Fruit fly (Drosophila melanogaster): ENCODE measurements around the gene BigH1.

The BigH1 gene

dm6 chr3R:14706860-14707259 is 43.6 kb downstream of the BigH1 start (continued):
- TF ChIP-seq abd-A (tag; optimal IDR thresholded peaks at IDR 0.05) (no peak), sob (GFP tag; IDR thresholded peaks at IDR 0.05) (peak; percentile 72), ATbp (GFP tag; optimal IDR thresholded peaks at IDR 0.05) (no peak), CG13624 (GFP tag; optimal IDR thresholded peaks at IDR 0.05) (peak; percentile 53), CG12769 (tag; optimal IDR thresholded peaks at IDR 0.05) (peak; percentile 80), CoRest (tag; optimal IDR thresholded peaks at IDR 0.05) (peak; percentile 54), Nf-YC (tag; optimal IDR thresholded peaks at IDR 0.05) (no peak), ato (GFP tag; IDR thresholded peaks at IDR 0.05; ENCODE audit: partially characterized antibody) (peak; percentile 52; the same call in 1 of the 2 replicates), HLH3B (GFP tag; IDR thresholded peaks at IDR 0.05) (peak; percentile 72), unpg (GFP tag; optimal IDR thresholded peaks at IDR 0.05) (peak; percentile 50), danr (GFP tag; IDR thresholded peaks at IDR 0.05) (peak; percentile 33; the same call in 1 of the 2 replicates), cad (GFP tag; optimal IDR thresholded peaks at IDR 0.05) (no peak), ash1 (GFP tag; optimal IDR thresholded peaks at IDR 0.05) (no peak), CG2129 (GFP tag; IDR thresholded peaks at IDR 0.05; ENCODE audit: partially characterized antibody) (no peak), CG6654 (GFP tag; optimal IDR thresholded peaks at IDR 0.05) (no peak), CG10209 (GFP tag; optimal IDR thresholded peaks at IDR 0.05) (peak; percentile 27), kah (GFP tag; optimal IDR thresholded peaks at IDR 0.05) (no peak), gem (tag; optimal IDR thresholded peaks at IDR 0.05) (peak; percentile 57), z (GFP tag; IDR thresholded peaks at IDR 0.05) (no peak), CG9215 (GFP tag; IDR thresholded peaks at IDR 0.05) (peak; percentile 52; the same call in 1 of the 2 replicates), Sox100B (GFP tag; optimal IDR thresholded peaks at IDR 0.05) (no peak), yki (optimal IDR thresholded peaks at IDR 0.05) (no peak), onecut (GFP tag; IDR thresholded peaks at IDR 0.05) (peak; percentile 36), CG15514 (GFP tag; optimal IDR thresholded peaks at IDR 0.05) (peak; percentile 13), twi (tag; optimal IDR thresholded peaks at IDR 0.05) (no peak), sens (GFP tag) (peak; percentile 84), emc (GFP tag; optimal IDR thresholded peaks at IDR 0.05) (peak; percentile 13), chm (GFP tag; IDR thresholded peaks at IDR 0.05) (0 out of 2 replicates have a peak, but pooled peaks have one; percentile 17), CG6813 (GFP tag; optimal IDR thresholded peaks at IDR 0.05) (peak; percentile 4), CG1832 (GFP tag; optimal IDR thresholded peaks at IDR 0.05) (no peak), jigr1 (GFP tag; IDR thresholded peaks at IDR 0.05) (0 out of 3 replicates have a peak, but pooled peaks have one; percentile 14), gsb (GFP tag; IDR thresholded peaks at IDR 0.05) (peak; percentile 65), hbn (GFP tag; IDR thresholded peaks at IDR 0.05; ENCODE audit: partially characterized antibody) (no peak), CG1603 (tag; optimal IDR thresholded peaks at IDR 0.05) (peak; percentile 51), CG2120 (GFP tag; optimal IDR thresholded peaks at IDR 0.05) (peak; percentile 78), CG11456 (GFP tag; IDR thresholded peaks at IDR 0.05) (peak; percentile 81), row (GFP tag; IDR thresholded peaks at IDR 0.05) (peak; percentile 78), CG10147 (GFP tag; optimal IDR thresholded peaks at IDR 0.05) (no peak), Dip3 (GFP tag; optimal IDR thresholded peaks at IDR 0.05) (peak; percentile 59), Sox102F (GFP tag; optimal IDR thresholded peaks at IDR 0.05) (peak; percentile 61), CG8281 (tag; optimal IDR thresholded peaks at IDR 0.05) (peak; percentile 2), bigmax (GFP tag; optimal IDR thresholded peaks at IDR 0.05) (no peak), Dbx (GFP tag; IDR thresholded peaks at IDR 0.05) (peak; percentile 84), sisA (GFP tag; IDR thresholded peaks at IDR 0.05) (peak; percentile 72), Hmx (GFP tag; optimal IDR thresholded peaks at IDR 0.05) (no peak), ind (GFP tag; optimal IDR thresholded peaks at IDR 0.05) (peak; percentile 71), BEAF-32 (GFP tag; optimal IDR thresholded peaks at IDR 0.05) (no peak), trem (tag; optimal IDR thresholded peaks at IDR 0.05) (no peak), Optix (GFP tag; IDR thresholded peaks at IDR 0.05) (peak; percentile 71), CG42726 (GFP tag; IDR thresholded peaks at IDR 0.05; ENCODE audit: partially characterized antibody) (peak; percentile 45; the same call in 1 of the 2 replicates), Scr (GFP tag; IDR thresholded peaks at IDR 0.05; ENCODE audit: partially characterized antibody) (peak; percentile 57)

All from whole organism, embryonic.